Worm (Caenorhabditis elegans) whole organism, L4 larva: ENCODE results near the gene F14H3.12.

Experiments
- ceh-28 ChIP-seq: fragments of 150-350 bp; optimal IDR thresholded peaks from 2 replicates; lab custom pipeline; 2014; ENCODE audit warnings: missing biosample characterization, missing genetic modification reagents, missing genetic modification characterization
- dmd-8 ChIP-seq: fragments of 200-800 bp; sonication (Bioruptor generic); IDR thresholded peaks from 2 replicates; pipeline ENCODE4 v1.3.6; 2022; ENCODE audit warnings: missing genetic modification characterization, missing compliant biosample characterization
- egl-27 ChIP-seq: sonication (generic microtip); optimal IDR thresholded peaks from 3 replicates; lab custom pipeline; 2017; ENCODE audit warnings: missing biosample characterization, missing genetic modification reagents, missing genetic modification characterization
- fkh-10 ChIP-seq: fragments of 150-350 bp; optimal IDR thresholded peaks from 2 replicates; lab custom pipeline; 2014; ENCODE audit warnings: missing biosample characterization, missing genetic modification reagents, missing genetic modification characterization
- fos-1 ChIP-seq: fragments of 150-350 bp; optimal IDR thresholded peaks from 2 replicates; lab custom pipeline; 2014; ENCODE audit warnings: missing biosample characterization, missing genetic modification characterization
- lin-1 ChIP-seq: fragments of 200-800 bp; sonication (Bioruptor generic); IDR thresholded peaks from 2 replicates; pipeline ENCODE4 v1.3.6; 2022; ENCODE audit warnings: missing genetic modification reagents, missing genetic modification characterization, missing compliant biosample characterization
- nhr-11 ChIP-seq: fragments of 150-350 bp; optimal IDR thresholded peaks from 2 replicates; lab custom pipeline; 2014; ENCODE audit warnings: missing biosample characterization, missing genetic modification characterization
- nhr-28 ChIP-seq: fragments of 150-350 bp; optimal IDR thresholded peaks from 2 replicates; lab custom pipeline; 2014; ENCODE audit warnings: missing biosample characterization, missing genetic modification characterization
- php-3 ChIP-seq: fragments of 200-800 bp; sonication (Bioruptor generic); IDR thresholded peaks from 2 replicates; pipeline ENCODE4 v1.3.6; 2022; ENCODE audit warnings: missing genetic modification reagents, missing genetic modification characterization, missing compliant biosample characterization
- pqm-1 ChIP-seq: sonication (generic microtip); optimal IDR thresholded peaks from 2 replicates; lab custom pipeline; 2017; ENCODE audit warnings: missing biosample characterization, missing genetic modification characterization
- zag-1 ChIP-seq: fragments of 150-350 bp; optimal IDR thresholded peaks from 2 replicates; lab custom pipeline; 2014; ENCODE audit warnings: missing biosample characterization, missing genetic modification characterization

DNA sequence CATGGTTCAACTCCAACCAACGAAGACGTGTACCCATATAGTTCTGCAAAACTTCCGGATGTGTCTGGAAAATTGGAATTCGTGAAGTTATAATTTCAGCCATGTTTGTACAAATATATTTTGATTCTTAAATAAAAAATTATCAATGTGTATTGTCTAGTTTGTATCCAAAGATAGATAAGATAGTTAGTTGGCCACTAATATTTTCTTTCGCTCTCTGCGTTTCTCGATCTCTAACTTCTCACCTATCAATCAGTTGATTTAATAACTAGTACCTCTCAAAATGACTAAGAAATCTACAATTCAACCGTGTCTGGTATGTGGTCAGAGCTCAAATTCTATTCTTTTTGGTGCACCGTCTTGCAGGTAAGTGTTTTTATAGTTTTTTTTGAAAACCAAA lies 4.0 kb downstream of the F14H3.12 start, which contains the start of gene nhr-176:
- TF ChIP-seq nhr-11 (tag; lab: Kevin White, UChicago) (no peak), pqm-1 (tag; lab: Kevin White, UChicago) (peak; percentile 23), fkh-10 (GFP tag; lab: Kevin White, UChicago) (no peak), fos-1 (tag; lab: Kevin White, UChicago) (no peak), ceh-28 (tag; lab: Kevin White, UChicago) (no peak), zag-1 (tag; lab: Kevin White, UChicago) (no peak), php-3 (no peak), lin-1 (GFP tag; lab: Robert Waterston, UW) (no peak), egl-27 (no peak), nhr-28 (tag; lab: Kevin White, UChicago) (peak; percentile 89), dmd-8 (GFP tag; lab: Robert Waterston, UW) (no peak)
